Fruit fly (Drosophila melanogaster): Measurements from ENCODE around the gene CG8840.

dm6 chr2L:3387643-3388042, 22.7 kb upstream of the CG8840 start, which contains the start of gene Sfp23F:
- TF ChIP-seq CG4496 (GFP tag; IDR thresholded peaks at IDR 0.05) (no peak), fd96Ca (GFP tag; IDR thresholded peaks at IDR 0.05) (no peak), CG10348 (GFP tag; IDR thresholded peaks at IDR 0.05) (no peak), CG9948 (tag; optimal IDR thresholded peaks at IDR 0.05) (no peak), D1 (tag; optimal IDR thresholded peaks at IDR 0.05) (no peak), gl (tag; optimal IDR thresholded peaks at IDR 0.05) (no peak)

Measured in whole organism, pupa.